Worm (Caenorhabditis elegans): ENCODE data around the gene Y25C1A.2.

DNA sequence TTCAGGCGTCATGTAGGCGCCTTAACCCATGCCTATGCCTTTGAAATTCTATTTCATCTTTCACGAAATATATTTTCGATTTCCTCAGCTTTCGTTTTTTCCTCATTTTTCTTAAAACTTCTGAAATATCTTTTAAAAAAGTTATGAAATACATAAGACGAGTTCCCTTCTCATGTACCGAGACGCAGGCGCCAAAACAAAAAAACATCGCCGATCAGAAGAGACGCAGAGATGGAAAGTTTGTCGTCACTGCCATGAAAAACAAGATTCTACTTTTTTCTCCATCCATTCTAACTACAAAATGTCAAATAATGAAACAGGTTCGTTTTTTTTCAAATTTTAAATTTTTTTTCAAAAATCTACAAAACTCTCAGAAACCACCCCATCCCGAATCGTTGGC, 16.6 kb downstream of the Y25C1A.2 start, which contains the start of gene chil-24:
- TF ChIP-seq klf-2 (GFP tag; conservative IDR thresholded peaks at IDR 0.05) (no peak), ztf-29 (GFP tag; IDR thresholded peaks at IDR 0.05) (no peak), ref-1 (GFP tag; conservative IDR thresholded peaks at IDR 0.05) (no peak), flt-1 (GFP tag; IDR thresholded peaks at IDR 0.05) (no peak), tab-1 (GFP tag; IDR thresholded peaks at IDR 0.05) (no peak), ztf-23 (GFP tag; IDR thresholded peaks at IDR 0.05) (no peak)

Measured in whole organism, midembryonic.